Worm (Caenorhabditis elegans): ENCODE data around the gene srh-20.

DNA sequence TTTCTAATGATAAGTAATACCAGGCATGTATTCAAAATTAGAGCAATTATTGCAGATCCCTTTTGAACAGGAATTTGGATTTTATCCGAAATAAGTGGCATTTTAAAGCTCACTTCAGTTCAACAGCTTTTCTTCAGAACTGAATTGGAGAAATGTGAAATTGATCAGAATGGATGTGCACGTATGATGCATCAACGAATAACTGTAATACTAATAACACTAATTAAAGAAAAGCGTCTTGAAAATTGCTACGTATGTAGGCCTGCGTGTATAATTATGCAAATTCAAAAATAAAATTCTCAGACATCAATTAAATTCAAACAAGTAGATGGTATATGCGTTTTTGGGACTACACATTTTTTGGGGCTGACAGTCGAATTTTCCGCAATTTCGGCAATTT, 5.1 kb downstream of the srh-20 start, which contains the start of gene str-205:
- TF ChIP-seq unc-39 (tag; optimal IDR thresholded peaks at IDR 0.05) = no peak
- TF ChIP-seq ceh-16 (tag; optimal IDR thresholded peaks at IDR 0.05) = no peak
- no peak for TF ChIP-seq egl-5 (tag; optimal IDR thresholded peaks at IDR 0.05)
- no peak for TF ChIP-seq fkh-10 (GFP tag; optimal IDR thresholded peaks at IDR 0.05)
- no peak for TF ChIP-seq elt-2 (tag; optimal IDR thresholded peaks at IDR 0.05)
